Fruit fly (Drosophila melanogaster) whole organism, embryonic: ENCODE data around the gene Ets97D.
A peak's percentile ranks its signal among the peaks of the same experiment; 100 is the strongest.

Experiments
- CG3847 ChIP-seq: fragments of 200-800 bp; sonication (Bioruptor generic); IDR thresholded peaks from 2 replicates; pipeline ENCODE4 v1.3.6; 2022; ENCODE audit warnings: missing biosample characterization, missing genetic modification characterization
- CG3995 ChIP-seq: fragments of 200-800 bp; sonication (Bioruptor generic); optimal IDR thresholded peaks from 3 replicates; lab custom pipeline; 2016; ENCODE audit warnings: missing biosample characterization, missing genetic modification characterization
- Scr ChIP-seq: fragments of 200-800 bp; sonication (Bioruptor generic); IDR thresholded peaks from 2 replicates; pipeline ENCODE4 v1.3.6; 2022; ENCODE audit warnings: missing biosample characterization, missing genetic modification characterization; ENCODE audit not compliant: partially characterized antibody

- TF ChIP-seq Scr (GFP tag; lab: Robert Waterston, UW) (no peak), CG3847 (GFP tag; lab: Robert Waterston, UW) (0 out of 2 replicates have a peak, but pooled peaks have one; percentile 11), CG3995 (GFP tag; lab: Kevin White, UChicago) (no peak)
These were observed 47.8 kb upstream of the Ets97D start for dm6 chr3R:26960496-26960895.
